Fruit fly (Drosophila melanogaster): ENCODE data around the gene CG9705.

CG9705 gene

dm6 chr3L:16805806-16806719, 26.2 kb downstream of the CG9705 start (continued):
- TF ChIP-seq CG2889 (GFP tag; IDR thresholded peaks at IDR 0.05) (no peak), Nf-YB (GFP tag; optimal IDR thresholded peaks at IDR 0.05) (no peak), CrebB (tag; optimal IDR thresholded peaks at IDR 0.05) (no peak), CG17802 (tag; optimal IDR thresholded peaks at IDR 0.05) (no peak), GATAe (GFP tag; conservative IDR thresholded peaks at IDR 0.05) (no peak), so (GFP tag; IDR thresholded peaks at IDR 0.05) (0 out of 3 replicates have a peak, but pooled peaks have one; percentile 54), fd102C (GFP tag; optimal IDR thresholded peaks at IDR 0.05) (no peak), CG15011 (GFP tag; optimal IDR thresholded peaks at IDR 0.05) (no peak), kni (GFP tag; optimal IDR thresholded peaks at IDR 0.05) (no peak), sima (GFP tag; optimal IDR thresholded peaks at IDR 0.05) (no peak), CG9437 (GFP tag; optimal IDR thresholded peaks at IDR 0.05) (no peak), CG4730 (GFP tag; IDR thresholded peaks at IDR 0.05) (no peak), Blimp-1 (GFP tag; optimal IDR thresholded peaks at IDR 0.05) (peak; percentile 62), CG3407 (GFP tag; optimal IDR thresholded peaks at IDR 0.05) (no peak), cato (GFP tag; optimal IDR thresholded peaks at IDR 0.05; ENCODE audit: borderline replicate concordance) (no peak), Side (GFP tag; optimal IDR thresholded peaks at IDR 0.05) (peak; percentile 6), Ssrp (tag; optimal IDR thresholded peaks at IDR 0.05) (peak; percentile 27), luna (GFP tag; optimal IDR thresholded peaks at IDR 0.05) (no peak), Mes4 (GFP tag; optimal IDR thresholded peaks at IDR 0.05) (peak; percentile 14), CG2129 (GFP tag; IDR thresholded peaks at IDR 0.05; ENCODE audit: partially characterized antibody) (no peak), abd-A (tag; optimal IDR thresholded peaks at IDR 0.05) (peak; percentile 93), pho (GFP tag; optimal IDR thresholded peaks at IDR 0.05) (peak; percentile 23), phol (tag; optimal IDR thresholded peaks at IDR 0.05) (peak; percentile 43), Nf-YA (GFP tag; IDR thresholded peaks at IDR 0.05) (no peak), CG18011 (GFP tag; optimal IDR thresholded peaks at IDR 0.05) (no peak), pb (GFP tag; optimal IDR thresholded peaks at IDR 0.05) (peak; percentile 1), CG4707 (GFP tag; optimal IDR thresholded peaks at IDR 0.05) (no peak), E2f2 (GFP tag; IDR thresholded peaks at IDR 0.05) (no peak; the same call in 1 of the 2 replicates), CG4820 (GFP tag; optimal IDR thresholded peaks at IDR 0.05) (peak; percentile 35), pfk (GFP tag; optimal IDR thresholded peaks at IDR 0.05) (no peak), pnt (GFP tag; optimal IDR thresholded peaks at IDR 0.05) (no peak), odd (GFP tag; optimal IDR thresholded peaks at IDR 0.05) (no peak), CG7271 (tag; optimal IDR thresholded peaks at IDR 0.05) (no peak), CG9932 (GFP tag; IDR thresholded peaks at IDR 0.05) (peak; percentile 26; the same call in 1 of the 2 replicates), bigmax (GFP tag; optimal IDR thresholded peaks at IDR 0.05) (peak; percentile 42), MESR4 (GFP tag; optimal IDR thresholded peaks at IDR 0.05) (no peak), stc (GFP tag; IDR thresholded peaks at IDR 0.05) (peak; percentile 55), Neu2 (GFP tag; optimal IDR thresholded peaks at IDR 0.05; ENCODE audit: borderline replicate concordance) (no peak), Oaz (GFP tag; IDR thresholded peaks at IDR 0.05) (no peak), Deaf1 (tag; optimal IDR thresholded peaks at IDR 0.05) (peak; percentile 19), CG8765 (GFP tag; IDR thresholded peaks at IDR 0.05) (no peak), CG6175 (GFP tag; IDR thresholded peaks at IDR 0.05) (0 out of 3 replicates have a peak, but pooled peaks have one; percentile 21), Ravus (GFP tag; IDR thresholded peaks at IDR 0.05) (no peak), Poxn (GFP tag; IDR thresholded peaks at IDR 0.05) (0 out of 2 replicates have a peak, but pooled peaks have one; percentile 40), gem (tag; optimal IDR thresholded peaks at IDR 0.05) (peak; percentile 76), en (GFP tag; optimal IDR thresholded peaks at IDR 0.05) (no peak), Awh (GFP tag; IDR thresholded peaks at IDR 0.05) (no peak), CG30020 (tag; optimal IDR thresholded peaks at IDR 0.05) (no peak), CG32532 (GFP tag; IDR thresholded peaks at IDR 0.05) (peak; percentile 69)

All from whole organism, embryonic.